Worm (Caenorhabditis elegans) whole organism, L4 larva: ENCODE measurements around the gene F57G4.1.

Experiments used
- egl-27 ChIP-seq: sonication (generic microtip); optimal IDR thresholded peaks from 3 replicates; lab custom pipeline; 2017; ENCODE audit warnings: missing biosample characterization, missing genetic modification reagents, missing genetic modification characterization
- fkh-10 ChIP-seq: fragments of 150-350 bp; optimal IDR thresholded peaks from 2 replicates; lab custom pipeline; 2014; ENCODE audit warnings: missing biosample characterization, missing genetic modification reagents, missing genetic modification characterization
- gei-8 ChIP-seq: fragments of 200-800 bp; sonication (Bioruptor generic); optimal IDR thresholded peaks from 2 replicates; lab custom pipeline; 2018; ENCODE audit warnings: mild to moderate bottlenecking, missing genetic modification characterization, missing compliant biosample characterization
- nhr-10 ChIP-seq: fragments of 150-350 bp; optimal IDR thresholded peaks from 2 replicates; lab custom pipeline; 2014; ENCODE audit warnings: missing biosample characterization, missing genetic modification characterization
- nhr-237 ChIP-seq: sonication (generic microtip); optimal IDR thresholded peaks from 2 replicates; lab custom pipeline; 2017; ENCODE audit warnings: missing biosample characterization, missing genetic modification characterization
- pha-4 ChIP-seq, 2 experiments: fragments of 150-350 bp in 1 of 2; fragments of 200-800 bp in 1 of 2; sonication (Bioruptor generic) in 1 of 2; IDR thresholded peaks in 1 of 2; optimal IDR thresholded peaks in 1 of 2; 2 replicates each; pipeline versions ENCODE4 v1.3.6 to Lab custom; 2014 to 2022; ENCODE audit warnings: missing genetic modification characterization in 2 of 2, missing genetic modification reagents in 2 of 2, missing biosample characterization in 1 of 2, missing compliant biosample characterization in 1 of 2
- snpc-4 ChIP-seq: fragments of 150-350 bp; optimal IDR thresholded peaks from 2 replicates; lab custom pipeline; 2014; ENCODE audit warnings: missing biosample characterization, missing genetic modification characterization
- unc-62 ChIP-seq, 3 experiments: fragments of 150-350 bp in 1 of 3; sonication (generic microtip); optimal IDR thresholded peaks in 2 of 3; peaks in 1 of 3; 1 replicate in 1 of 3; 2 replicates in 2 of 3; lab custom pipeline; 2014 to 2017; ENCODE audit warnings: missing biosample characterization in 3 of 3, missing genetic modification characterization in 3 of 3, missing genetic modification reagents in 3 of 3, missing genotype in 1 of 3

- TF ChIP-seq fkh-10 (GFP tag; lab: Kevin White, UChicago) = no peak
- TF ChIP-seq unc-62 (GFP tag; optimal IDR thresholded peaks at IDR 0.05 in 1 of 2; lab: Kevin White, UChicago) = no peak
- no peak for TF ChIP-seq unc-62 (tag; optimal IDR thresholded peaks at IDR 0.05; lab: Kevin White, UChicago)
- TF ChIP-seq nhr-10 (tag; lab: Kevin White, UChicago) = no peak
- no peak for TF ChIP-seq nhr-237 (tag; lab: Kevin White, UChicago)
- no peak for TF ChIP-seq snpc-4 (tag; lab: Kevin White, UChicago)
- TF ChIP-seq egl-27 = no peak
- TF ChIP-seq gei-8 = no peak
- TF ChIP-seq pha-4 (GFP tag; IDR thresholded peaks at IDR 0.05; lab: Robert Waterston, UW) = no peak
- TF ChIP-seq pha-4 (tag; optimal IDR thresholded peaks at IDR 0.05; lab: Kevin White, UChicago) = no peak
Observed at ce11 chrV:17607797-17608196, 15.5 kb upstream of the F57G4.1 start, which contains the start of gene srz-91.
